Worm (Caenorhabditis elegans): Measurements from ENCODE around the gene C34B4.5.

- TF ChIP-seq ceh-18 (tag; optimal IDR thresholded peaks at IDR 0.05), result no peak
- no peak for TF ChIP-seq dmd-4 (tag; optimal IDR thresholded peaks at IDR 0.05; ENCODE audit: borderline replicate concordance)
- no peak for TF ChIP-seq pha-4 (tag; optimal IDR thresholded peaks at IDR 0.05)
- no peak for TF ChIP-seq ceh-45 (GFP tag; IDR thresholded peaks at IDR 0.05)
- no peak for TF ChIP-seq ceh-2 (tag; optimal IDR thresholded peaks at IDR 0.05)
- TF ChIP-seq gmeb-2 (tag; optimal IDR thresholded peaks at IDR 0.05), result no peak
These were observed 10.2 kb downstream of the C34B4.5 start for ce11 chrV:13105840-13106429.

Measured in whole organism, late embryonic.